Fruit fly (Drosophila melanogaster) whole organism, embryonic: Measurements from ENCODE around the gene Prp3.

Source experiments
- Atf3 ChIP-seq: fragments of 200-800 bp; sonication (Bioruptor generic); optimal IDR thresholded peaks from 3 replicates; lab custom pipeline; 2016; ENCODE audit warnings: missing biosample characterization, missing genetic modification characterization
- Bgb ChIP-seq: fragments of 200-800 bp; sonication (Bioruptor generic); IDR thresholded peaks from 2 replicates; pipeline ENCODE4 v1.3.6; 2022; ENCODE audit warnings: missing biosample characterization, missing genetic modification characterization; ENCODE audit not compliant: partially characterized antibody
- CG10366 ChIP-seq: fragments of 200-800 bp; sonication (Bioruptor generic); IDR thresholded peaks from 2 replicates; pipeline ENCODE4 v1.3.6; 2022; ENCODE audit warnings: missing biosample characterization, missing genetic modification characterization
- CG10959 ChIP-seq: fragments of 200-800 bp; sonication (Bioruptor generic); IDR thresholded peaks from 2 replicates; pipeline ENCODE4 v1.3.6; 2022; ENCODE audit warnings: missing biosample characterization, missing genetic modification characterization
- CG12659 ChIP-seq: fragments of 200-800 bp; sonication (Bioruptor generic); optimal IDR thresholded peaks from 3 replicates; lab custom pipeline; 2017; ENCODE audit warnings: mild to moderate bottlenecking, missing biosample characterization, missing genetic modification reagents, missing genetic modification characterization
- CG15514 ChIP-seq: fragments of 200-800 bp; sonication (Bioruptor generic); optimal IDR thresholded peaks from 3 replicates; lab custom pipeline; 2017; ENCODE audit warnings: missing biosample characterization, missing genetic modification characterization, mild to moderate bottlenecking, moderate library complexity, missing genetic modification reagents
- CG18476 ChIP-seq: fragments of 200-800 bp; sonication (Bioruptor generic); optimal IDR thresholded peaks from 2 replicates; lab custom pipeline; 2016; ENCODE audit warnings: missing biosample characterization, mild to moderate bottlenecking, missing genetic modification characterization
- CG2116 ChIP-seq: fragments of 200-800 bp; sonication (Bioruptor generic); optimal IDR thresholded peaks from 3 replicates; lab custom pipeline; 2018; ENCODE audit warnings: missing biosample characterization, mild to moderate bottlenecking, missing genetic modification characterization
- CG30403 ChIP-seq: fragments of 200-800 bp; sonication (Bioruptor generic); optimal IDR thresholded peaks from 3 replicates; lab custom pipeline; 2016; ENCODE audit warnings: missing biosample characterization, missing genetic modification characterization
- CG31365 ChIP-seq: fragments of 200-800 bp; sonication (Bioruptor generic); optimal IDR thresholded peaks from 2 replicates; lab custom pipeline; 2018; ENCODE audit warnings: missing biosample characterization, mild to moderate bottlenecking, missing genetic modification characterization
- CG4730 ChIP-seq: fragments of 200-800 bp; sonication (Bioruptor generic); IDR thresholded peaks from 2 replicates; pipeline ENCODE4 v1.3.6; 2022; ENCODE audit warnings: missing biosample characterization, missing genetic modification characterization
- CG4820 ChIP-seq: fragments of 200-800 bp; sonication (Bioruptor generic); optimal IDR thresholded peaks from 3 replicates; lab custom pipeline; 2016; ENCODE audit warnings: missing biosample characterization, missing genetic modification characterization
- CG7745 ChIP-seq: fragments of 200-800 bp; sonication (Bioruptor generic); optimal IDR thresholded peaks from 2 replicates; lab custom pipeline; 2018; ENCODE audit warnings: missing biosample characterization, mild to moderate bottlenecking, missing genetic modification characterization, moderate library complexity
- CG7786 ChIP-seq: fragments of 200-800 bp; sonication (Bioruptor generic); optimal IDR thresholded peaks from 2 replicates; lab custom pipeline; 2016; ENCODE audit warnings: missing biosample characterization, missing genetic modification characterization
- CG7839 ChIP-seq: fragments of 200-800 bp; sonication (Bioruptor generic); optimal IDR thresholded peaks from 3 replicates; lab custom pipeline; 2018; ENCODE audit warnings: missing biosample characterization, mild to moderate bottlenecking, missing genetic modification characterization, moderate library complexity
- CG8290 ChIP-seq, 3 experiments: fragments of 200-800 bp; sonication (Bioruptor generic); optimal IDR thresholded peaks; 2 replicates each; lab custom pipeline; 2016 to 2019; ENCODE audit warnings: missing biosample characterization in 3 of 3, missing genetic modification characterization in 3 of 3, mild to moderate bottlenecking in 2 of 3, moderate library complexity in 1 of 3
- D ChIP-seq, 2 experiments: fragments of 200-800 bp in 1 of 2; fragments of >200 bp in 1 of 2; sonication (Bioruptor generic) in 1 of 2; optimal IDR thresholded peaks; 2 replicates in 1 of 2; 3 replicates in 1 of 2; lab custom pipeline; 2017; ENCODE audit warnings: mild to moderate bottlenecking in 1 of 2, missing biosample characterization in 1 of 2, missing genetic modification characterization in 1 of 2, missing genetic modification reagents in 1 of 2
- E2f1 ChIP-seq: fragments of 200-800 bp; sonication (Bioruptor generic); IDR thresholded peaks from 2 replicates; pipeline ENCODE4 v1.3.6; 2022; ENCODE audit warnings: missing biosample characterization, missing genetic modification characterization
- Ets65A ChIP-seq: fragments of 200-800 bp; sonication (Bioruptor generic); peaks from one replicate; lab custom pipeline; 2016; ENCODE audit warnings: missing biosample characterization, missing genetic modification characterization
- Lpt ChIP-seq: fragments of >200 bp; optimal IDR thresholded peaks from 2 replicates; lab custom pipeline; 2018; ENCODE audit warnings: missing biosample characterization, missing genetic modification characterization
- Mad ChIP-seq: fragments of 200-800 bp; sonication (Bioruptor generic); optimal IDR thresholded peaks from 2 replicates; lab custom pipeline; 2016; ENCODE audit warnings: missing biosample characterization, missing genetic modification characterization
- Meics ChIP-seq: fragments of 200-800 bp; sonication (Bioruptor generic); optimal IDR thresholded peaks from 2 replicates; lab custom pipeline; 2017; ENCODE audit warnings: missing biosample characterization, mild to moderate bottlenecking, missing genetic modification characterization
- NFAT ChIP-seq: fragments of 200-800 bp; sonication (Bioruptor generic); IDR thresholded peaks from 2 replicates; pipeline ENCODE4 v1.3.6; 2022; ENCODE audit warnings: missing biosample characterization, missing genetic modification characterization
- Optix ChIP-seq: fragments of 200-800 bp; sonication (Bioruptor generic); IDR thresholded peaks from 3 replicates; pipeline ENCODE4 v1.3.6; 2022; ENCODE audit warnings: missing biosample characterization, missing genetic modification characterization
- Rx ChIP-seq: fragments of 200-800 bp; sonication (Bioruptor generic); IDR thresholded peaks from 2 replicates; pipeline ENCODE4 v1.3.6; 2022; ENCODE audit warnings: missing biosample characterization, missing genetic modification characterization
- Sox100B ChIP-seq: fragments of 200-800 bp; sonication (Bioruptor generic); optimal IDR thresholded peaks from 3 replicates; lab custom pipeline; 2018; ENCODE audit warnings: missing biosample characterization, mild to moderate bottlenecking, missing genetic modification characterization
- Stat92E ChIP-seq, 3 experiments: fragments of >200 bp in 2 of 3; fragments of 200-800 bp in 1 of 3; sonication (Bioruptor generic) in 1 of 3; optimal IDR thresholded peaks; 2 replicates each; lab custom pipeline; 2017 to 2019; ENCODE audit warnings: missing biosample characterization in 3 of 3, missing genetic modification characterization in 3 of 3, mild to moderate bottlenecking in 1 of 3, moderate library complexity in 1 of 3
- Vsx1 ChIP-seq: fragments of 200-800 bp; sonication (Bioruptor generic); optimal IDR thresholded peaks from 2 replicates; lab custom pipeline; 2017; ENCODE audit warnings: missing biosample characterization, mild to moderate bottlenecking, missing genetic modification characterization, missing genetic modification reagents
- Xbp1 ChIP-seq: fragments of 200-800 bp; sonication (Bioruptor generic); optimal IDR thresholded peaks from 3 replicates; lab custom pipeline; 2016; ENCODE audit warnings: missing biosample characterization, mild to moderate bottlenecking, missing genetic modification characterization
- YL-1 ChIP-seq: fragments of 200-800 bp; sonication (Bioruptor generic); optimal IDR thresholded peaks from 3 replicates; lab custom pipeline; 2017; ENCODE audit warnings: missing biosample characterization, mild to moderate bottlenecking, missing genetic modification characterization
- bab2 ChIP-seq: fragments of 200-800 bp; sonication (Bioruptor generic); optimal IDR thresholded peaks from 2 replicates; lab custom pipeline; 2016; ENCODE audit warnings: missing biosample characterization, missing genetic modification characterization
- bcd ChIP-seq: fragments of 200-800 bp; sonication (Bioruptor generic); optimal IDR thresholded peaks from 2 replicates; lab custom pipeline; 2017; ENCODE audit warnings: missing biosample characterization, mild to moderate bottlenecking, missing genetic modification characterization
- bigmax ChIP-seq: fragments of 200-800 bp; sonication (Bioruptor generic); optimal IDR thresholded peaks from 2 replicates; lab custom pipeline; 2018; ENCODE audit warnings: missing biosample characterization, mild to moderate bottlenecking, missing genetic modification characterization
- cwo ChIP-seq: fragments of 200-800 bp; sonication (Bioruptor generic); optimal IDR thresholded peaks from 3 replicates; lab custom pipeline; 2017; ENCODE audit warnings: missing biosample characterization, missing genetic modification characterization, mild to moderate bottlenecking, moderate library complexity, missing genetic modification reagents
- fd102C ChIP-seq: fragments of 200-800 bp; sonication (Bioruptor generic); optimal IDR thresholded peaks from 2 replicates; lab custom pipeline; 2018; ENCODE audit warnings: missing biosample characterization, mild to moderate bottlenecking, missing genetic modification characterization, moderate library complexity
- fd96Cb ChIP-seq: fragments of 200-800 bp; sonication (Bioruptor generic); optimal IDR thresholded peaks from 2 replicates; lab custom pipeline; 2018; ENCODE audit warnings: missing biosample characterization, mild to moderate bottlenecking, missing genetic modification characterization, moderate library complexity
- fu2 ChIP-seq: fragments of 200-800 bp; sonication (Bioruptor generic); optimal IDR thresholded peaks from 2 replicates; lab custom pipeline; 2016; ENCODE audit warnings: missing biosample characterization, missing genetic modification characterization
- h ChIP-seq: fragments of >200 bp; optimal IDR thresholded peaks from 2 replicates; lab custom pipeline; 2017
- hkb ChIP-seq, 2 experiments: fragments of 200-800 bp in 1 of 2; fragments of >200 bp in 1 of 2; sonication (Bioruptor generic) in 1 of 2; IDR thresholded peaks in 1 of 2; optimal IDR thresholded peaks in 1 of 2; 2 replicates each; pipeline versions ENCODE4 v1.3.6 to Lab custom; 2017 to 2022; ENCODE audit warnings: missing biosample characterization in 1 of 2, missing genetic modification characterization in 1 of 2
- inv ChIP-seq: fragments of 200-800 bp; sonication (Bioruptor generic); IDR thresholded peaks from 2 replicates; pipeline ENCODE4 v1.3.6; 2022; ENCODE audit warnings: missing biosample characterization, missing genetic modification characterization; ENCODE audit not compliant: partially characterized antibody
- lab ChIP-seq: fragments of 200-800 bp; sonication (Bioruptor generic); optimal IDR thresholded peaks from 3 replicates; lab custom pipeline; 2017; ENCODE audit warnings: missing biosample characterization, missing genetic modification characterization, mild to moderate bottlenecking, moderate library complexity, missing genetic modification reagents
- lmd ChIP-seq: fragments of 200-800 bp; sonication (Bioruptor generic); IDR thresholded peaks from 2 replicates; pipeline ENCODE4 v1.3.6; 2022; ENCODE audit warnings: missing biosample characterization, missing genetic modification characterization
- psq ChIP-seq: fragments of 200-800 bp; sonication (Bioruptor generic); optimal IDR thresholded peaks from 2 replicates; lab custom pipeline; 2017; ENCODE audit warnings: missing biosample characterization, missing genetic modification characterization
- zf30C ChIP-seq: fragments of 200-800 bp; sonication (Bioruptor generic); optimal IDR thresholded peaks from 3 replicates; lab custom pipeline; 2018; ENCODE audit warnings: missing biosample characterization, mild to moderate bottlenecking, missing genetic modification characterization

Gene Prp3

dm6 chr3L:19945469-19945868 lies 35.4 kb downstream of the Prp3 start (continued):
- peak; percentile 14 for TF ChIP-seq CG4820 (GFP tag; lab: Kevin White, UChicago)
- peak; percentile 33 for TF ChIP-seq CG30403 (GFP tag; lab: Kevin White, UChicago)
- no peak for TF ChIP-seq fu2 (GFP tag; lab: Kevin White, UChicago)
- no peak for TF ChIP-seq CG4730 (GFP tag; lab: Robert Waterston, UW)
- peak; percentile 28 for TF ChIP-seq Xbp1 (GFP tag; lab: Kevin White, UChicago)
- no peak for TF ChIP-seq zf30C (GFP tag; lab: Kevin White, UChicago)
- peak; percentile 39 for TF ChIP-seq Meics (GFP tag; lab: Kevin White, UChicago)
- peak; percentile 28 for TF ChIP-seq fd96Cb (tag; lab: Kevin White, UChicago)
- no peak for TF ChIP-seq CG2116 (GFP tag; lab: Kevin White, UChicago)
- TF ChIP-seq lab (GFP tag; lab: Kevin White, UChicago): peak; percentile 36
- no peak for TF ChIP-seq bab2 (GFP tag; lab: Kevin White, UChicago)
- no peak for TF ChIP-seq CG7745 (tag; lab: Kevin White, UChicago)
- TF ChIP-seq CG7839 (tag; lab: Kevin White, UChicago): peak; percentile 40
- TF ChIP-seq hkb (optimal IDR thresholded peaks at IDR 0.05; lab: Kevin White, UChicago): no peak
- no peak for TF ChIP-seq hkb (GFP tag; IDR thresholded peaks at IDR 0.05; lab: Robert Waterston, UW)
- peak; percentile 8 for TF ChIP-seq cwo (GFP tag; lab: Kevin White, UChicago)
- TF ChIP-seq Rx (GFP tag; lab: Robert Waterston, UW): 0 out of 2 replicates have a peak, but pooled peaks have one; percentile 16
- TF ChIP-seq h (lab: Kevin White, UChicago): no peak
- no peak for TF ChIP-seq inv (GFP tag; lab: Robert Waterston, UW)
- peak; percentile 29 for TF ChIP-seq Vsx1 (GFP tag; lab: Kevin White, UChicago)
- TF ChIP-seq bcd (GFP tag; lab: Kevin White, UChicago): peak; percentile 1
- TF ChIP-seq YL-1 (GFP tag; lab: Kevin White, UChicago): no peak

DNA sequence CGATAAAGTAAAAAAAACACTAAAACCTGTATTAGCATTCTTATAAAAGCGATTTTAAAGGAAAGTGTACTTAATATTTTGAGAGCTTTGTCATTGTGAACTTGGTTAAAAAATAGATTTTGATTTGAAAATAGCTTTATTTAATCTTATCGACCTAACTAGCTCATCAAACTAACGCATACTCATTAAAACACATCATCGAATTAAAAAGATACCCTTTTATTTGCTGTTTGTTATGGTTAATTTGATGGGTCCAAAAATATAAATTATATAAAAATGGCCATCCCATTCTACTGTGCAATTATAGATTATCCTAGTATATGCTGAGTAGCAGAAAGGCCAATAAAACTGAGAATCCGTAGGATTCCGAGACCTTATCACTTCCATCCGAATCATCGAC lies 40.9 kb downstream of the Prp3 start, which contains the start of gene CG32219:
Gene CG32219, minus strand, starts transcription at position 101 of the 400 bp plus-strand sequence.
- TF ChIP-seq Lpt (no peak), bigmax (no peak), Bgb (no peak), CG15514 (GFP tag; lab: Kevin White, UChicago) (no peak), E2f1 (GFP tag; lab: Robert Waterston, UW) (no peak), CG18476 (GFP tag; lab: Kevin White, UChicago) (no peak), Ets65A (no peak), Mad (no peak), lmd (GFP tag; lab: Robert Waterston, UW) (no peak)

DNA sequence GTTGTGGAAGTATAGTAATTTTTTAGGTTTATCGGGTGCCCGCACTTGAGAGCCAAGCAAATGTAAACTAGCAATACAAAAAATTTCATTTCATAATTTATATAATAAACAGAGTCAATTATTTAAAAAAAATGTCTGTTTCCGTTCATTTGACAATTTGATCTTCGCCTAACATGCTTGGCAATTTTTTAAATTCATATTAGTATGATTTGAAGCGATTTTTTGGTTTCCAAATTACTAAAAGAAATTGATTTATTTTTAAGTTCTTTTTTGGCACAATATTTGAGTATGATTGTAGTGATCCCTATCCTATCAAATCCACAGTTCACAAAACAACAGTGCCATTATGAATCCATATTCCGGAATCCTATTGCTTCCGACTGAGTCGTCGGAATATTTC lies 41.8 kb downstream of the Prp3 start, which contains the start of gene CG34258:
Gene CG34258, minus strand, starts transcription at position 101 of the 400 bp plus-strand sequence.
- TF ChIP-seq CG7786 (GFP tag; lab: Kevin White, UChicago) (no peak), psq (no peak)
- TF ChIP-seq, all 482 proteins: peak for 0

DNA sequence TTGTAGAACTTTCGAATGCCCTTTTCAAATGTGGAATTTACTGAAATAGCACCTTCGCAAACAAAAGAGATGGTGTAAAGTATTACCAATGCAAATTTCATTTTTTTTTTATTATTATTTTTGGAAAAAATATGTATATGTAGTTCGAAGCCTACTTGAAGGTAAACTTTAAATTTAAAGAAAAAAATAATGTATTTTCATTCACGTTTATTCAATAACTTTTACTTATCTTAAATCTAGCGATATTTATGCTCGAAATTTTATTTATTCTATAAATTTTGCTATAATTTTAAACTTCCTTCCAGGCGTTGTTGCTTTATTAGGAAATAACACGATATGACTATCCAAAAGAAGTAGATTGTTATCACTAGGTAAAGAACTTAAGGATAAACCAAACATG lies 42.6 kb downstream of the Prp3 start, which contains the start of gene CG33710:
Gene CG33710, minus strand, starts transcription at position 101 of the 400 bp plus-strand sequence.
- TF ChIP-seq CG31365 (tag; lab: Kevin White, UChicago): no peak
- no peak for TF ChIP-seq fd102C (GFP tag; lab: Kevin White, UChicago)
- TF ChIP-seq CG10959: no peak
- TF ChIP-seq Atf3: no peak
- no peak for TF ChIP-seq CG8290 (GFP tag; optimal IDR thresholded peaks at IDR 0.05; lab: Kevin White, UChicago)
- TF ChIP-seq CG8290 (tag; optimal IDR thresholded peaks at IDR 0.05; lab: Kevin White, UChicago): no peak
- TF ChIP-seq D (optimal IDR thresholded peaks at IDR 0.05; lab: Kevin White, UChicago): no peak
- no peak for TF ChIP-seq D (GFP tag; optimal IDR thresholded peaks at IDR 0.05; lab: Kevin White, UChicago)
- no peak for TF ChIP-seq Sox100B (GFP tag; lab: Kevin White, UChicago)
- no peak for TF ChIP-seq CG12659 (GFP tag; lab: Kevin White, UChicago)
- TF ChIP-seq NFAT (GFP tag; lab: Robert Waterston, UW): no peak
- TF ChIP-seq CG10366 (GFP tag; lab: Robert Waterston, UW): no peak
- TF ChIP-seq Optix: no peak
- no peak for TF ChIP-seq Stat92E (GFP tag; optimal IDR thresholded peaks at IDR 0.05; lab: Kevin White, UChicago)
